Fruit fly (Drosophila melanogaster): ENCODE measurements around the gene mus304.
A peak's percentile ranks its signal among the peaks of the same experiment; 100 is the strongest.

mus304 gene

dm6 chr3L:18106021-18106944 lies 3.3 kb upstream of the mus304 start, which contains the start of the genes CG13698 and mRpS26 (continued):
- TF ChIP-seq Xrp1 (GFP tag; IDR thresholded peaks at IDR 0.05) (peak; percentile 60), CHES-1-like (GFP tag; optimal IDR thresholded peaks at IDR 0.05) (peak; percentile 16), CG15479 (GFP tag; optimal IDR thresholded peaks at IDR 0.05) (peak; percentile 7), C15 (GFP tag; IDR thresholded peaks at IDR 0.05) (no peak), Asciz (GFP tag; optimal IDR thresholded peaks at IDR 0.05) (peak; percentile 41), CG16779 (GFP tag; IDR thresholded peaks at IDR 0.05) (0 out of 2 replicates have a peak, but pooled peaks have one; percentile 41), grn (GFP tag; optimal IDR thresholded peaks at IDR 0.05) (no peak), eyg (GFP tag; optimal IDR thresholded peaks at IDR 0.05) (no peak), ranshi (GFP tag; IDR thresholded peaks at IDR 0.05) (peak; percentile 50; the same call in 1 of the 2 replicates), crol (GFP tag; IDR thresholded peaks at IDR 0.05) (no peak), CG7928 (GFP tag; optimal IDR thresholded peaks at IDR 0.05) (peak; percentile 24), tgo (GFP tag; IDR thresholded peaks at IDR 0.05) (peak; percentile 58; the same call in 2 of the 3 replicates), yki (optimal IDR thresholded peaks at IDR 0.05) (no peak), MTF-1 (GFP tag; optimal IDR thresholded peaks at IDR 0.05; ENCODE audit: borderline replicate concordance) (no peak), CG32772 (GFP tag; IDR thresholded peaks at IDR 0.05) (peak; percentile 42; the same call in 1 of the 2 replicates), dmrt11E (tag; optimal IDR thresholded peaks at IDR 0.05) (peak; percentile 61), HLH3B (GFP tag; IDR thresholded peaks at IDR 0.05) (0 out of 2 replicates have a peak, but pooled peaks have one; percentile 36), Xbp1 (GFP tag; optimal IDR thresholded peaks at IDR 0.05) (peak; percentile 80), seq (GFP tag; IDR thresholded peaks at IDR 0.05) (peak; percentile 54; the same call in 1 of the 2 replicates), CG8944 (GFP tag; optimal IDR thresholded peaks at IDR 0.05) (no peak), CG15696 (tag; optimal IDR thresholded peaks at IDR 0.05) (peak; percentile 41), tap (tag; optimal IDR thresholded peaks at IDR 0.05) (peak; percentile 61), CG13287 (GFP tag; IDR thresholded peaks at IDR 0.05; ENCODE audit: partially characterized antibody) (peak; percentile 0; the same call in 1 of the 2 replicates), NfI (GFP tag; optimal IDR thresholded peaks at IDR 0.05) (peak; percentile 72), CG12769 (tag; optimal IDR thresholded peaks at IDR 0.05) (peak; percentile 68), gt (GFP tag; IDR thresholded peaks at IDR 0.05) (no peak), CG14441 (GFP tag; IDR thresholded peaks at IDR 0.05) (peak; percentile 37), CG2712 (tag; optimal IDR thresholded peaks at IDR 0.05) (peak; percentile 75), slou (GFP tag; optimal IDR thresholded peaks at IDR 0.05) (peak; percentile 19), Rx (GFP tag; IDR thresholded peaks at IDR 0.05) (no peak; the same call in 1 of the 2 replicates), row (GFP tag; IDR thresholded peaks at IDR 0.05) (peak; percentile 89), CG10209 (GFP tag; optimal IDR thresholded peaks at IDR 0.05) (peak; percentile 68), CG31441 (GFP tag; IDR thresholded peaks at IDR 0.05) (peak; percentile 83), gfzf (GFP tag; optimal IDR thresholded peaks at IDR 0.05) (peak; percentile 78), CG13894 (tag; optimal IDR thresholded peaks at IDR 0.05) (peak; percentile 71), CG15011 (GFP tag; optimal IDR thresholded peaks at IDR 0.05) (peak; percentile 60), CG11504 (tag; optimal IDR thresholded peaks at IDR 0.05) (peak; percentile 77), vfl (GFP tag; optimal IDR thresholded peaks at IDR 0.05) (peak; percentile 37), fd102C (GFP tag; optimal IDR thresholded peaks at IDR 0.05) (no peak), CG11723 (GFP tag; optimal IDR thresholded peaks at IDR 0.05) (peak; percentile 64), tup (GFP tag; optimal IDR thresholded peaks at IDR 0.05) (no peak), CG8089 (GFP tag; optimal IDR thresholded peaks at IDR 0.05) (no peak), Hr39 (optimal IDR thresholded peaks at IDR 0.05) (no peak), CG10462 (GFP tag; optimal IDR thresholded peaks at IDR 0.05) (peak; percentile 9), Blimp-1 (GFP tag; optimal IDR thresholded peaks at IDR 0.05) (peak; percentile 58), Taf1 (GFP tag; IDR thresholded peaks at IDR 0.05) (peak; percentile 43; the same call in 1 of the 2 replicates), Sox100B (GFP tag; optimal IDR thresholded peaks at IDR 0.05) (peak; percentile 72), CG3847 (GFP tag; IDR thresholded peaks at IDR 0.05) (peak; percentile 59; the same call in 1 of the 2 replicates), jigr1 (GFP tag; IDR thresholded peaks at IDR 0.05) (no peak)
